Fruit fly (Drosophila melanogaster) whole organism, pupa: ENCODE data around the gene shep.
A peak's percentile ranks its signal among the peaks of the same experiment; 100 is the strongest.

ENCODE experiments used
- CG10348 ChIP-seq: fragments of 200-800 bp; sonication (Bioruptor generic); IDR thresholded peaks from 2 replicates; pipeline ENCODE4 v1.3.6; 2022; ENCODE audit warnings: missing biosample characterization, missing genetic modification characterization
- CG12605 ChIP-seq: fragments of 200-800 bp; sonication (Bioruptor generic); IDR thresholded peaks from 2 replicates; pipeline ENCODE4 v1.3.6; 2022; ENCODE audit warnings: missing biosample characterization, missing genetic modification characterization
- CG13204 ChIP-seq: fragments of 200-800 bp; sonication (Bioruptor generic); optimal IDR thresholded peaks from 2 replicates; lab custom pipeline; 2018; ENCODE audit warnings: missing biosample characterization, mild to moderate bottlenecking, missing genetic modification characterization, moderate library complexity
- CG14655 ChIP-seq: fragments of 200-800 bp; sonication (Bioruptor generic); optimal IDR thresholded peaks from 3 replicates; lab custom pipeline; 2017; ENCODE audit warnings: mild to moderate bottlenecking, missing biosample characterization, missing genetic modification reagents, missing genetic modification characterization
- CG15710 ChIP-seq: fragments of 200-800 bp; sonication (Bioruptor generic); optimal IDR thresholded peaks from 2 replicates; lab custom pipeline; 2018; ENCODE audit warnings: missing biosample characterization, mild to moderate bottlenecking, missing genetic modification characterization, moderate library complexity
- CG17806 ChIP-seq: fragments of 200-800 bp; sonication (Bioruptor generic); optimal IDR thresholded peaks from 2 replicates; lab custom pipeline; 2018; ENCODE audit warnings: missing biosample characterization, mild to moderate bottlenecking, missing genetic modification characterization, moderate library complexity
- CG32121 ChIP-seq: fragments of 200-800 bp; sonication (Bioruptor generic); IDR thresholded peaks from 2 replicates; pipeline ENCODE4 v1.3.6; 2022; ENCODE audit warnings: missing biosample characterization, missing genetic modification characterization
- CG34367 ChIP-seq: fragments of 200-800 bp; sonication (Bioruptor generic); optimal IDR thresholded peaks from 2 replicates; lab custom pipeline; 2018; ENCODE audit warnings: missing biosample characterization, mild to moderate bottlenecking, missing genetic modification characterization
- CG4496 ChIP-seq: fragments of 200-800 bp; sonication (Bioruptor generic); IDR thresholded peaks from 3 replicates; pipeline ENCODE4 v1.3.6; 2022; ENCODE audit warnings: missing biosample characterization, missing genetic modification characterization
- CG8159 ChIP-seq: fragments of 200-800 bp; sonication (Bioruptor generic); optimal IDR thresholded peaks from 3 replicates; lab custom pipeline; 2018; ENCODE audit warnings: missing biosample characterization, mild to moderate bottlenecking, missing genetic modification characterization, moderate library complexity
- CG8301 ChIP-seq: fragments of 200-800 bp; sonication (Bioruptor generic); optimal IDR thresholded peaks from 2 replicates; lab custom pipeline; 2018; ENCODE audit warnings: missing biosample characterization, mild to moderate bottlenecking, missing genetic modification characterization
- CG9948 ChIP-seq: fragments of 200-800 bp; sonication (Bioruptor generic); optimal IDR thresholded peaks from 2 replicates; lab custom pipeline; 2018; ENCODE audit warnings: missing biosample characterization, mild to moderate bottlenecking, missing genetic modification characterization, moderate library complexity
- D1 ChIP-seq: fragments of 200-800 bp; sonication (Bioruptor generic); optimal IDR thresholded peaks from 2 replicates; lab custom pipeline; 2018; ENCODE audit warnings: missing biosample characterization, mild to moderate bottlenecking, missing genetic modification characterization, moderate library complexity
- EcR ChIP-seq: fragments of 200-800 bp; sonication (Bioruptor generic); optimal IDR thresholded peaks from 3 replicates; lab custom pipeline; 2019; ENCODE audit warnings: missing biosample characterization, missing genetic modification characterization, mild to moderate bottlenecking, moderate library complexity, missing genetic modification reagents
- Ets98B ChIP-seq: fragments of 200-800 bp; sonication (Bioruptor generic); IDR thresholded peaks from 2 replicates; pipeline ENCODE4 v1.3.6; 2022; ENCODE audit warnings: missing biosample characterization, missing genetic modification characterization
- Pif1A ChIP-seq: fragments of 200-800 bp; sonication (Bioruptor generic); optimal IDR thresholded peaks from 3 replicates; lab custom pipeline; 2016; ENCODE audit warnings: missing biosample characterization, missing genetic modification characterization
- Pif1B ChIP-seq: fragments of 200-800 bp; sonication (Bioruptor generic); optimal IDR thresholded peaks from 3 replicates; lab custom pipeline; 2016; ENCODE audit warnings: missing biosample characterization, missing genetic modification characterization
- Snoo ChIP-seq: fragments of 200-800 bp; sonication (Bioruptor generic); optimal IDR thresholded peaks from 3 replicates; lab custom pipeline; 2017; ENCODE audit warnings: missing biosample characterization, mild to moderate bottlenecking, missing genetic modification characterization, inconsistent platforms
- fd96Ca ChIP-seq: fragments of 200-800 bp; sonication (Bioruptor generic); IDR thresholded peaks from 3 replicates; pipeline ENCODE4 v1.3.6; 2022; ENCODE audit warnings: missing biosample characterization, missing genetic modification characterization
- gl ChIP-seq: fragments of 200-800 bp; sonication (Bioruptor generic); optimal IDR thresholded peaks from 2 replicates; lab custom pipeline; 2018; ENCODE audit warnings: missing biosample characterization, mild to moderate bottlenecking, missing genetic modification characterization
- rn ChIP-seq: fragments of 200-800 bp; sonication (Bioruptor generic); IDR thresholded peaks from 2 replicates; pipeline ENCODE4 v1.3.6; 2022; ENCODE audit warnings: missing biosample characterization, missing genetic modification characterization

shep gene

DNA sequence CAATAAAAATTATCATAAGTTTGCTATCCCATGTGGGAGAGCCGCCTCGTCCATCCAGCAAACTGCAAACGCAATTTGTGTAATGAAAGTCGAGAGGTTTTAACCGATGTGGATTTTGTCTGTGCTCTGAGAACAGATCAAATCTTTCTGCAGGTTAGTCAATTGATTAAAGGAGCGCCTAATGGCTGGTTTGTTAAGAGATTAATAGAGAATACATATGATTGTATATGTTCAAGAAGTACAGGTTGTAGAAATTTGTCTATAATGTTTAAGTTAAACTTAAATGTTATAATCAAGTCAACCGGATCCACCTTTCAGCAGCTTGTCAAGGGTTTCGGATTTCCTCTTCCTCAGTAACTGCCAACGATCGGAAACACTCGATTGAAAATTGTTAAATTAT lies 43.6 kb downstream of the shep start, which contains the start of gene CG4669:
Gene CG4669 (plus strand): TSS at position 301 of the 400 bp plus-strand sequence.
- TF ChIP-seq CG10348 (GFP tag; lab: Robert Waterston, UW) (no peak), CG17806 (no peak), CG15710 (tag; lab: Kevin White, UChicago) (no peak), CG34367 (tag; lab: Kevin White, UChicago) (no peak), CG14655 (GFP tag; lab: Kevin White, UChicago) (no peak), CG8301 (tag; lab: Kevin White, UChicago) (no peak), gl (no peak), CG32121 (GFP tag; lab: Robert Waterston, UW) (no peak), Pif1A (GFP tag; lab: Kevin White, UChicago) (no peak), Snoo (tag; lab: Kevin White, UChicago) (no peak), D1 (no peak), EcR (no peak), CG13204 (GFP tag; lab: Kevin White, UChicago) (no peak), rn (GFP tag; lab: Robert Waterston, UW) (no peak), CG8159 (tag; lab: Kevin White, UChicago) (no peak), CG4496 (no peak)

DNA sequence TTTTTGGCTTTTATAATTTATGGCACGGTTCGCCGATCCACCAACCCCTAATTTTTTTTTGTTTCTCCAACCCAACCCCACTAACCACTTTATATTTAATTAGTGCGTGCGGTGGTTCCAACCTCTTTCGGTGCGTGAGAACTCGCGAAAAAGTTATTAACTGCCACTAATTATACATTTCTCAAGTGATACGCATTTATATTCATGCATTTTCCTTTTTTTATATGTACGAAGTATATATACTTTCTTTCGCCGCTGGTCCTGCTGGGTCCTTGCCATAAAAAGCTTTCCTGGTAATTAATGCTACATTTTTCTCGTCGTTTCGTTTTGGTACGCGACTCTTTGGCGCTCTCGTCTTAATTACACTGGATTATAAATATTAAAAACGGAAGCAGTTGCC lies 47.7 kb downstream of the shep start:
- TF ChIP-seq CG8301 (tag; lab: Kevin White, UChicago) (no peak), CG17806 (no peak), CG12605 (GFP tag; lab: Robert Waterston, UW) (no peak), Snoo (tag; lab: Kevin White, UChicago) (no peak), gl (no peak), CG8159 (tag; lab: Kevin White, UChicago) (no peak)

DNA sequence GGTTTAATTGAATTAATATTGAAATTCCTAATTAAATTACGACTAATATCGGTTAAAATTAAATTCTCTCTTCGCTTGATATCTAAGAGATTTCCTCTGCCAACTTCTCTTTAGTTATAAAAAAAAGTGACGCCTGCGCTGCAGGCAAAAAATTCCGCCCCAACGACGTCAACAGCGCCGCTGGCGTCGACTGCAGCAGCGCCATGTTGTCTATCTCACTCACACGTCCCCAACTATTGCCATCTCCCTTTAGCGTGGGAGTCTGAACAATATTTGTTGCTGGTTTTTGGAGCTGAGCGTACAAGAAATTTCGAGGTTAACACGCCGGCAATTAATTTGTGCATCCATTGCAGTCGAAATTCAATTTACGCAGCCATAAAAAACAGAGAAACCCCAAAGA lies 71.6 kb downstream of the shep start:
- no peak for TF ChIP-seq Pif1A (GFP tag; lab: Kevin White, UChicago)
- TF ChIP-seq CG14655 (GFP tag; lab: Kevin White, UChicago) = no peak
- no peak for TF ChIP-seq EcR

DNA sequence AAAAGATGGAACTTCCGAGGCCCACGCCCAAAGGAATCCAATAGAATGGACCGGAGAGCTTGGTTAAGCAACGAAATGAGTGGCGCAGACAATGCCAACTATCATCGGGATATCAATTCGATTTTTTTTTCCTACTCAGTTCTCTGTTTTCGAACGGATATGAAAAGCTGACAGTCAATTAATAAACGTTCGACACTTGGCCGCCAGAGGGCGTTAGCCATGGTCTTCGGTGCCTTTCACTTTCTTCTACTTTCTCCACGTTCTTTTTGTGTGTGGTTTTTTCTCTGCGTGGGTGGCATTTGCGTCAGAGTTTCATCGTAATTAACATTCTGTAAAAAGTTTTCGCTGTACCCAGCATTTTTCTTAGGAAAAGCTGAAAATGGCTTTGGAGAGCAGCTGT lies 76.0 kb downstream of the shep start:
- no peak for TF ChIP-seq gl
- TF ChIP-seq CG8159 (tag; lab: Kevin White, UChicago) = no peak
- TF ChIP-seq CG12605 (GFP tag; lab: Robert Waterston, UW) = no peak
- no peak for TF ChIP-seq CG15710 (tag; lab: Kevin White, UChicago)
- no peak for TF ChIP-seq CG4496
- no peak for TF ChIP-seq Ets98B
- TF ChIP-seq CG34367 (tag; lab: Kevin White, UChicago) = no peak

DNA sequence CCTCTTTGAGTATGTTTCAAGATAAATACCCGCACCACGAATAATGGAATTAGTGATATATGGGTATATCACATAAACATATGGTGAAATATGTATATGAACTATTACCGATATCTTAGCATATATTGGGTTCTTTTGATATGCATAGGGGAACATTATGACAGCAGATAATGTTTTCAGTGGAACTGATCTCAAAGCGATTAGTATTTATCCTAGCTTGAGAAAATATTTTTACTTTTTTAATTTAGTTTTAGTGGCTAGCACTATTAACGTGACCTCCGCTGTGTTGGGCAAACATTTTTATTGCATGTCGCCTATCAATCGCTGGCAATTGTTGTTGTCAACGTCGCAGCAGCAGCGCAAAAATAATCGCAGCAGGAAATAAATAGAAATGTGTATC lies 89.3 kb downstream of the shep start:
- peak; percentile 76 for TF ChIP-seq CG4496
- peak; percentile 24 for TF ChIP-seq Pif1A (GFP tag; lab: Kevin White, UChicago)
- peak; percentile 21 for TF ChIP-seq CG34367 (tag; lab: Kevin White, UChicago)
- peak; percentile 9 for TF ChIP-seq Pif1B
- TF ChIP-seq D1 = peak; percentile 2
- TF ChIP-seq EcR = no peak
- peak; percentile 63 for TF ChIP-seq CG17806
- no peak for TF ChIP-seq CG13204 (GFP tag; lab: Kevin White, UChicago)
- peak; percentile 57 for TF ChIP-seq CG9948
- no peak for TF ChIP-seq Snoo (tag; lab: Kevin White, UChicago)
- TF ChIP-seq CG10348 (GFP tag; lab: Robert Waterston, UW) = no peak
- TF ChIP-seq CG8301 (tag; lab: Kevin White, UChicago) = peak; percentile 71
- peak; percentile 43 for TF ChIP-seq CG15710 (tag; lab: Kevin White, UChicago)
- peak; percentile 26; the same call in 1 of the 2 replicates for TF ChIP-seq Ets98B
- TF ChIP-seq gl = no peak
- TF ChIP-seq CG12605 (GFP tag; lab: Robert Waterston, UW) = 0 out of 2 replicates have a peak, but pooled peaks have one; percentile 8
- TF ChIP-seq fd96Ca (GFP tag; lab: Robert Waterston, UW) = 0 out of 3 replicates have a peak, but pooled peaks have one; percentile 14
- TF ChIP-seq CG8159 (tag; lab: Kevin White, UChicago) = peak; percentile 55
- TF ChIP-seq CG14655 (GFP tag; lab: Kevin White, UChicago) = peak; percentile 76
- no peak for TF ChIP-seq CG32121 (GFP tag; lab: Robert Waterston, UW)
- no peak for TF ChIP-seq rn (GFP tag; lab: Robert Waterston, UW)

DNA sequence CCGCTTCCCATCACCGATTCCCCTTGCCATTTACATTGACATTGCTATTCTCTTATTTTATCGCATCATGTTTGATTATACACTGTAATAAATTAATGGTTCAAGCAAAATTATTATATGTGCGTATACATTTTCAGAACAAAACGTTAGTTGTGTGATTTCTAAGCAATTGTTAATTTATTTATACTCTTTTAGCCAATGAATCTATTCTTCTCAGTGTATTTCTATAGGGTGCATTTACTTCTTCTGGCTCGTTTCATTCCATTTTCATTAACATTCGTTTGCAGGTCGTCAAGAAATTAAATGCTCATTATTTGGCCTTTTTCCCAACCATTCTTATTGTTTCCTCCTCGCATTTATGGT lies 90.2 kb downstream of the shep start:
- TF ChIP-seq CG12605 (GFP tag; lab: Robert Waterston, UW) = peak; percentile 46; the same call in 1 of the 2 replicates
- no peak for TF ChIP-seq D1
- TF ChIP-seq Snoo (tag; lab: Kevin White, UChicago) = no peak
- peak; percentile 44; the same call in 1 of the 2 replicates for TF ChIP-seq CG32121 (GFP tag; lab: Robert Waterston, UW)
- TF ChIP-seq CG10348 (GFP tag; lab: Robert Waterston, UW) = no peak
- TF ChIP-seq Pif1A (GFP tag; lab: Kevin White, UChicago) = peak; percentile 32
- TF ChIP-seq CG17806 = peak; percentile 74
- TF ChIP-seq CG34367 (tag; lab: Kevin White, UChicago) = peak; percentile 49
- TF ChIP-seq CG8159 (tag; lab: Kevin White, UChicago) = peak; percentile 60
- TF ChIP-seq CG9948 = peak; percentile 60
- TF ChIP-seq CG15710 (tag; lab: Kevin White, UChicago) = peak; percentile 49
- TF ChIP-seq CG8301 (tag; lab: Kevin White, UChicago) = peak; percentile 74
- peak; percentile 84 for TF ChIP-seq CG4496
- TF ChIP-seq Pif1B = peak; percentile 10
- TF ChIP-seq CG14655 (GFP tag; lab: Kevin White, UChicago) = peak; percentile 61
- TF ChIP-seq rn (GFP tag; lab: Robert Waterston, UW) = peak; percentile 48; the same call in 1 of the 2 replicates
- no peak for TF ChIP-seq fd96Ca (GFP tag; lab: Robert Waterston, UW)
- TF ChIP-seq Ets98B = peak; percentile 74
